Worm (Caenorhabditis elegans): ENCODE data around the gene snf-7.

The snf-7 gene

DNA sequence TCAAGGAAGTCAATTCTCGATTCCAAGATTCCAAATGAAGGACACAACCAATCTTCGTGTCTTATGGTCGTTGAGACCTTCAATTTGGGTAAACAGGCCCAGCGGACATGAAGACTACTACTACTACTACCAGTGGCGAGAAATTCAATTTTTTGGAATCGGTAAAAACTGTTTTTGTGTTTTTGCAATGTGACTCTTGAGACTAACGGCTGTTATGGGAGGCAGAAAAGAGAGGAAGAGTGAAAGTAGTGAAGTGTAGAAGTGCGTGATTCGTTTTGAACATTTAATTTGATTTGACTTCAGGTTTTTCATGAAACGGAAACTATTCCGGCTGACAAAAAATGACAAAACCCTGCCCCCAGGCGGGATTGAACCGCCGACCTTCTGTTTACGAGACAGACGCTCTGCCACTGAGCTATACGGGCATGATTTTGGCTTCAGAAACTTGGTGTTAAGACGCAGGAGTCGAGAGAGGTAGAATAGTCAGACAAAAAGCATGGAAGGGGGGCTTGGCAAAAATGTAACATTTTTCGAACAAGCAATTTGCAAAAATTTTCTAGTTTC, 10.6 kb downstream of the snf-7 start:
- TF ChIP-seq jun-1 (tag; optimal IDR thresholded peaks at IDR 0.05) (peak; percentile 45), skn-1 (tag; optimal IDR thresholded peaks at IDR 0.05) (peak; percentile 51), nhr-43 (tag; optimal IDR thresholded peaks at IDR 0.05; ENCODE audit: poor library complexity, severe bottlenecking) (peak; percentile 15), lsy-12 (tag; optimal IDR thresholded peaks at IDR 0.05) (peak; percentile 53), elt-2 (tag; optimal IDR thresholded peaks at IDR 0.05) (peak; percentile 31), eor-1 (tag; optimal IDR thresholded peaks at IDR 0.05) (no peak), pha-4 (tag; optimal IDR thresholded peaks at IDR 0.05) (no peak), nhr-77 (tag; optimal IDR thresholded peaks at IDR 0.05) (no peak), nhr-23 (tag; optimal IDR thresholded peaks at IDR 0.05) (peak; percentile 34), hmg-11 (tag; optimal IDR thresholded peaks at IDR 0.05) (peak; percentile 73), nhr-25 (tag; optimal IDR thresholded peaks at IDR 0.05) (peak; percentile 43), nfya-1 (tag; optimal IDR thresholded peaks at IDR 0.05; ENCODE audit: insufficient read depth) (peak; percentile 66), pqm-1 (tag; optimal IDR thresholded peaks at IDR 0.05) (peak; percentile 3), nhr-28 (tag; optimal IDR thresholded peaks at IDR 0.05) (no peak), lin-39 (tag; optimal IDR thresholded peaks at IDR 0.05) (peak; percentile 56), lin-15B (tag; optimal IDR thresholded peaks at IDR 0.05) (peak; percentile 7)

DNA sequence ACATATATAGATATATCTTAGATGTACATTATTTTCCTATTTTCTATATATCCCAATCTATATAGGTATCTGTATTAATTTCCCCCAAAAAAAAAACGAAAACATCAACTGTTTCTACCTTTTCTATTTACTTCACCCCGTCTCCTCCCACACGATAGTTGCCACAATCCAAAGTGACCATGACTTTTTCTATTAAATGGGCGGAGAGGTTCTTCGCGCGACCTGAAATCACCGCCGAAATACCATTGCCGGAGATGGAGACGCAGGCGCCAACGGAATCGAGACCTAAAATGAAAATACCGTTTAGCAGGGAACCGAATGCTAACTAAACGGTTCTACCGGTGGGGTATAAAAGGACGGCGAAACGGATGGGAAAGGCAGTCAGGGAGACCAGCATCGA, 13.4 kb downstream of the snf-7 start, which contains the start of gene col-98:
TSS of gene col-98 (plus strand) at position 390 of the 400 bp plus-strand sequence.
- TF ChIP-seq ceh-82 (tag; optimal IDR thresholded peaks at IDR 0.05), result no peak
- TF ChIP-seq nhr-23 (tag; optimal IDR thresholded peaks at IDR 0.05), result peak; percentile 41
- no peak for TF ChIP-seq pqm-1 (tag; optimal IDR thresholded peaks at IDR 0.05)

DNA sequence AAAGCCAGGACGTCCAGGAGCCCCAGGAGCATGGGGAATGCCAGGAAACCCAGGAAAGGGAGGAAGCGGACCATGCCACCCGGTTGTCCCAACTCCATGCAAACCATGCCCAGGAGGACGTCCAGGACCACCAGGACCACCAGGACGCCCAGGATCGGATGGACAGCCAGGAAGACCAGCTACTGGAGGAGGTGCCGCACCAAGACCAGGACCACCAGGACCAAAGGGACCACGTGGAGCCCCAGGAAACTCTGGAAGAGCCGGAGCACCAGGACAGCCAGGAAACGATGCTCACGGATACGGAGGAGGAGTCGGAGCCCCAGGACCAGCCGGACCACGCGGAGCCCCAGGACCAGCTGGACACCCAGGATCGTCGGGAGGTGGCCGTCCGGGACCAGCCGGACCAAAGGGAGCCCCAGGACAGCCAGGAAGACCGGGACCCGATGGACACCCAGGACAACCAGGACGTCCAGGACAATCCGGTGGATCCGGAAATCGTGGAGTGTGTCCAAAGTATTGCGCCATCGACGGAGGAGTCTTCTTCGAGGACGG, 14.4 kb downstream of the snf-7 start:
- TF ChIP-seq nhr-77 (tag; optimal IDR thresholded peaks at IDR 0.05) (no peak), lin-39 (tag; optimal IDR thresholded peaks at IDR 0.05) (no peak), nhr-25 (tag; optimal IDR thresholded peaks at IDR 0.05) (no peak), ceh-16 (tag; optimal IDR thresholded peaks at IDR 0.05) (no peak), daf-12 (tag; optimal IDR thresholded peaks at IDR 0.05) (no peak), egl-27 (tag; optimal IDR thresholded peaks at IDR 0.05) (no peak), nhr-237 (tag; optimal IDR thresholded peaks at IDR 0.05) (no peak), ztf-4 (tag; optimal IDR thresholded peaks at IDR 0.05) (no peak), elt-1 (tag; optimal IDR thresholded peaks at IDR 0.05) (no peak), ceh-9 (tag; optimal IDR thresholded peaks at IDR 0.05) (no peak), ztf-11 (tag; optimal IDR thresholded peaks at IDR 0.05) (no peak)

DNA sequence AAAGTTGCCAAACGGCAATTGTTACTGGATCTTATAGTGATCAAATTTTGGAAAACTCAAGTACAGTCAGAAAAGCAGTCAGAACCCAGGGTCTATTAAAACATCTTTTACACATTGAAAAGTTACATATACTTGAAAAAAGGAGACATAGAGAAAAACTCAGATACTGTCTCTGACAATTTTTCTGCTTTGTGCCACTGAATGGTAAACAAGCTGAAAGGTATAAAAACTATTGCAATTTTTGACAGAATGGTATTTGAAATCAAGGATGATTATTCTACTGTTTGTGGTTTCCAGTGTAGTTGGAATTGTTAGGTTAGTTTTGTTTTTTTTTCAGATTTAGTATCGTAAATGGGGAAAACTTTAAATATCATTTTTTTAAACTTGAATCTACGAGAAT, 15.5 kb downstream of the snf-7 start, which contains the start of gene cyp-13A11:
TSS of gene cyp-13A11 (plus strand) at position 266 of the 400 bp plus-strand sequence.
- no peak for TF ChIP-seq zag-1 (tag; optimal IDR thresholded peaks at IDR 0.05)

DNA sequence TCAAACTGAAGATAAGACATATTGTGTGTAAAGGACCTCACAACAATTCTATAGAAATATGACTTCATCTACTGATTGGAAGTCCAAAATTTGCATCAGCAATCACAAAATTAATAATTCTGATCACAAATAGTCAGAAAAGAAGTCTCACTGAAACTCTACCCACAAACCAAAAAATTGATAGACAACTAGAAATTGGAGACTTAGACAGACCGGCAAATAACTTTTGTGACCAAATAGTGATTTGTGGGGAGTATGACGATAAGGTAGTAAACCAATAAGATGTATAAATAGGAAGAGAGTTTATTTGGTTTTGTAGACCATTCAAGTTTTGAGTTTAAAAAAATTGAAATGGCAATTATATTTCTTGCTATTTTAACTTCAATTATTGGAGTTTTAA, 19.0 kb downstream of the snf-7 start, which contains the start of gene cyp-13A12:
TSS of gene cyp-13A12 (plus strand) at position 267 of the 400 bp plus-strand sequence.
- TF ChIP-seq pqm-1 (tag; optimal IDR thresholded peaks at IDR 0.05) (peak; percentile 59), pha-4 (tag; optimal IDR thresholded peaks at IDR 0.05) (peak; percentile 7), daf-12 (tag; optimal IDR thresholded peaks at IDR 0.05) (no peak), elt-2 (tag; optimal IDR thresholded peaks at IDR 0.05) (peak; percentile 46), elt-1 (tag; optimal IDR thresholded peaks at IDR 0.05) (no peak)

DNA sequence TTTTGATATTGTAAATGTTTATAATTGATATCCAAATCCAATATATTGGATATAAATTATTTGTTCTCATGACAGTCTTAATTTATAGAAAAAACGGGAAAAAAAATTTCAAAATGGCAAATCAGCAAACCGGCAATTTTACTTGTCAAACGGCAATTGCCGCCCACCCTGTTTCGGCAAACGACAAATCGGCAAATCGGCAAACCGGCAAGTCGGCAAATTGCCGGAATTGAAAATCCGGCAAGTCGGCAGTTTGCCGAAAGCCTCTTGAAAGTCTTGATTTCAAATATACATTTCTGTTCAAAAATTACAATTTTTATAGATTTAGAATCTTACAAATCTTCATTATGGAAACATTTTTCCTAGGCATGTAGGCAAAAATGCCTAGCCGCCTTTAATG, 22.7 kb downstream of the snf-7 start:
- TF ChIP-seq lin-15B (tag; optimal IDR thresholded peaks at IDR 0.05) (no peak), R02D3.7 (tag; optimal IDR thresholded peaks at IDR 0.05) (no peak)

DNA sequence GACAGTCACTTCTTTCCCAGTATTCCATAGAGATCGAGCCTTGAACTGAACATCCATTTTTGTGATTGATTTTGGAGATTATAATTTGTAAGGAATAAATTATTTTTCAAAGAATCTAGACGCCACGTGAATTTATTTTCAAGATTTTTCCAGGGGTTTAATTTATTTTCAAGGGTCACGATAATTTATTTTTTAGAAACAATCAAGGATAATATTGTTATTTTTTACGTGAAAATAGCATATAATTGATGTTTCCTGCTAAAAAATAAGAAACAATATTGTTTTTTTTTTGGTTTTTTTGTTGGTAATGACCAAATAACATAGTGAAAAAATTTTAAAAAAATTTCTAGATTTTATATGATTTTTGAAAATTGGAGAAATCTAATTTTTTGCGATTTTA, 24.3 kb downstream of the snf-7 start, which contains the start of gene F14F7.4:
TSS of gene F14F7.4 (minus strand) at position 101 of the 400 bp plus-strand sequence.
- TF ChIP-seq aly-2 (tag; optimal IDR thresholded peaks at IDR 0.05) (no peak), mdl-1 (tag; optimal IDR thresholded peaks at IDR 0.05) (no peak), mml-1 (tag; optimal IDR thresholded peaks at IDR 0.05) (no peak), elt-1 (tag; optimal IDR thresholded peaks at IDR 0.05) (no peak), nhr-237 (tag; optimal IDR thresholded peaks at IDR 0.05) (no peak), pha-4 (tag; optimal IDR thresholded peaks at IDR 0.05) (no peak)
